Worm (Caenorhabditis elegans) whole organism, early embryonic: Measurements from ENCODE around the gene bckd-1A.

Experiments
- B0310.2 ChIP-seq: sonication (generic microtip); optimal IDR thresholded peaks from 2 replicates; lab custom pipeline; 2016; ENCODE audit warnings: mild to moderate bottlenecking, missing genetic modification characterization, missing compliant biosample characterization
- F13C5.2 ChIP-seq: sonication (generic microtip); optimal IDR thresholded peaks from 2 replicates; lab custom pipeline; 2017; ENCODE audit warnings: mild to moderate bottlenecking, missing genetic modification characterization, inconsistent platforms, missing compliant biosample characterization
- aly-1 ChIP-seq: sonication (generic microtip); optimal IDR thresholded peaks from 2 replicates; lab custom pipeline; 2016; ENCODE audit warnings: missing genetic modification characterization, missing compliant biosample characterization
- ama-1 ChIP-seq: fragments of 150-350 bp; optimal IDR thresholded peaks from 2 replicates; lab custom pipeline; 2014
- ceh-13 ChIP-seq: fragments of 200-800 bp; sonication (Bioruptor generic); optimal IDR thresholded peaks from 2 replicates; lab custom pipeline; 2018; ENCODE audit warnings: mild to moderate bottlenecking, missing genetic modification characterization, missing compliant biosample characterization
- ceh-36 ChIP-seq: sonication (generic microtip); optimal IDR thresholded peaks from 2 replicates; lab custom pipeline; 2016; ENCODE audit warnings: missing genetic modification characterization, inconsistent platforms, missing compliant biosample characterization
- ets-7 ChIP-seq: sonication (generic microtip); optimal IDR thresholded peaks from 2 replicates; lab custom pipeline; 2016; ENCODE audit warnings: missing genotype, missing genetic modification characterization, missing compliant biosample characterization
- flt-1 ChIP-seq: fragments of 200-800 bp; sonication (Bioruptor generic); IDR thresholded peaks from 2 replicates; pipeline ENCODE4 v1.3.6; 2022; ENCODE audit warnings: missing genetic modification characterization, missing compliant biosample characterization
- hmbx-1 ChIP-seq: sonication (generic microtip); optimal IDR thresholded peaks from 2 replicates; lab custom pipeline; 2016; ENCODE audit warnings: mild to moderate bottlenecking, missing genetic modification characterization, missing compliant biosample characterization
- hmg-4 ChIP-seq: fragments of 200-800 bp; sonication (Bioruptor generic); optimal IDR thresholded peaks from 2 replicates; lab custom pipeline; 2018; ENCODE audit warnings: mild to moderate bottlenecking, missing genetic modification characterization, missing compliant biosample characterization
- hnd-1 ChIP-seq: sonication (generic microtip); optimal IDR thresholded peaks from 2 replicates; lab custom pipeline; 2016; ENCODE audit warnings: missing genetic modification characterization, missing compliant biosample characterization
- pes-1 ChIP-seq: fragments of 200-800 bp; sonication (Bioruptor generic); IDR thresholded peaks from 2 replicates; pipeline ENCODE4 v1.3.6; 2022; ENCODE audit warnings: missing genetic modification reagents, missing genetic modification characterization, missing compliant biosample characterization
- scrt-1 ChIP-seq: fragments of 200-800 bp; sonication (Bioruptor generic); IDR thresholded peaks from 2 replicates; pipeline ENCODE4 v1.3.6; 2022; ENCODE audit warnings: missing genetic modification characterization, missing compliant biosample characterization
- sea-1 ChIP-seq: fragments of 200-800 bp; sonication (Bioruptor generic); conservative IDR thresholded peaks from 2 replicates; pipeline ENCODE4 v1.3.6; 2022; ENCODE audit warnings: missing genetic modification characterization, missing compliant biosample characterization
- tbx-11 ChIP-seq: fragments of 200-800 bp; sonication (Bioruptor generic); IDR thresholded peaks from 2 replicates; pipeline ENCODE4 v1.3.6; 2022; ENCODE audit warnings: missing genetic modification characterization, missing compliant biosample characterization
- tbx-37 ChIP-seq: fragments of 200-800 bp; sonication (Bioruptor generic); conservative IDR thresholded peaks from 2 replicates; pipeline ENCODE4 v1.3.6; 2022; ENCODE audit warnings: missing genetic modification reagents, missing genetic modification characterization, missing compliant biosample characterization
- tra-4 ChIP-seq: sonication (generic microtip); optimal IDR thresholded peaks from 2 replicates; lab custom pipeline; 2017; ENCODE audit warnings: missing genetic modification characterization, missing compliant biosample characterization

bckd-1A gene

DNA sequence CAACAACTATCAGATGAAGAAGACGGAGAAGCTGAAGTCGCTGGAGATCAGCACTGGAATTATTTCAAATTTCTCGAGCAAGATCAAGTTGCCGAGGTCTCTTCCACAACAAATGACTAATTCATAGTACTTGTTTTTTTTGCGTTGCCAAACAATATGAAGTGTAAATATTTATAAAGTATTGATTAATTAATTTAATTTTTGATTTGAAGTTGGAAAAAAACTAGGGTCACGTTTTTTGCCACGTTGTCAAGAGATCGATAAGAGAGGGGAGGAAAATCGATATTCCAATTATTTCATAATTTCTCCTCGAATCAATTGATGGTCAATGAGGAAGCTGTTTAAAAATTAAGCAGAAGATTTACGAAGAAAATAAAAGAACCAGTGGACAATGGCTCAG lies 32.9 kb upstream of the bckd-1A start, which contains the start of gene snf-7:
snf-7 (plus strand) TSS at position 301 of the 400 bp plus-strand sequence.
- TF ChIP-seq aly-1 (tag; lab: Kevin White, UChicago) (no peak), ama-1 (lab: Kevin White, UChicago) (no peak), hmg-4 (GFP tag; lab: Kevin White, UChicago) (no peak), hnd-1 (tag; lab: Kevin White, UChicago) (no peak), B0310.2 (tag; lab: Kevin White, UChicago) (no peak), sea-1 (GFP tag; lab: Robert Waterston, UW) (no peak), hmbx-1 (tag; lab: Kevin White, UChicago) (no peak)

DNA sequence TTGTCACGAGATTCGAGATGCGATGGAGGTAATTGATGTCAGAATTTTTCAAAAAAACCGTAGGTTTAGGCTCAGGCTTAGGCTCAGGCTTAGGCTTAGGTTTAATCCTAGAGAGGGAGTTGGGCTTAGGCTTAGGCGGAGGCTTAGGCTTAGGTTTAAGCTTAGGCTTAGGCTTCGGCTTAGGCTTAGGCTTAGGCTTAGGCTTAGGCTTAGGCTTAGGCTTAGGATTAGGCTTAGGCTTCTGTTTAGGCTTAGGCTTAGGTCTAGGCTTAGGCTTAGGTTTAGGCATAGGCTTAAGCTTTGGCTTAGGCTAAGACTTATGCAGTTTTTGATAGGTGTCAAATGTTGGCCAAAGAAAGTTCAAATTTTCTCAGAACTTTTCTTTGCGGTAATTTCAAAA lies 32.0 kb upstream of the bckd-1A start:
- TF ChIP-seq tbx-37 (GFP tag; lab: Robert Waterston, UW) (no peak), ceh-36 (tag; lab: Kevin White, UChicago) (peak; percentile 94), ets-7 (tag; lab: Kevin White, UChicago) (no peak), B0310.2 (tag; lab: Kevin White, UChicago) (no peak), sea-1 (GFP tag; lab: Robert Waterston, UW) (no peak), pes-1 (GFP tag; lab: Robert Waterston, UW) (no peak), scrt-1 (GFP tag; lab: Robert Waterston, UW) (no peak)

DNA sequence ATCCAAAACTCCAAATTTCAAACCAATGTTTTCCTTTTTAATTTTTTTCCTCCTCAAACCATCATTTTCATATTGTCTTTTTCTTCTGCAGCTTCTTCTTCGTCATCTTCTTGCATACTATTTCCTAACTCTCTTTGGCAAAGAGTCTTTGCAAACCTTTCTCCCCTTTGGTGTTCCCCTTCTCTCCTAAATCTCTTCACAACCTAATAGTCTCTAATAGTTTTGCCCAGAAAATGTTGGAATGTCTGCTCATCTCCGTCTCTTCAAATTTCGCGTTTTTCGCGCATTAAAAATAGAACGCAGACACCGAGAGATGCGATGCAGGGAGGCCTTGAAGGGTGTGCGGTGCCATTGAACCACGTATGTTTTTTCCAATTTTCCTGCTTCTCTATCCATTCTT lies 29.8 kb upstream of the bckd-1A start, which contains the start of gene ZK1010.10:
ZK1010.10 (plus strand) TSS at position 286 of the 400 bp plus-strand sequence.
- TF ChIP-seq pes-1 (GFP tag; lab: Robert Waterston, UW) (no peak), F13C5.2 (tag; lab: Kevin White, UChicago) (peak; percentile 42), hmg-4 (GFP tag; lab: Kevin White, UChicago) (peak; percentile 9)

DNA sequence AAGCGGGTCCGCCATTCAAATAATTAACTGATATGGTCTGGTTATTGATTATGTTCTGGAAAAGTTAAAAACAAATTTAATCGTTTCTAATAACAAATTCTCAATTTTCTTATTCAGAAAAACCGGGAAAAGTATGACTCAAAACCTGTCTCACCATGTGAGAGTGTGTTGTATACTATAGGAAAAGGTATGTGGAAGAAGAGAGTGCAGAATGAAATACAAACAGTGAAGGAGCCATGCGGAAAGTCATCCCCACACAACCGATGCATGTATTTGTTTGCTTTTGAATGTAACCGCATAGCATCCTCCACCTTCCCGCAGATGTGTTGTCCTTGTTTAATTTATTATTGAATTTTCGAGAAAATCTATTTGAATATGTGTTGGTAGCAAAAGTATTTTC lies 28.2 kb upstream of the bckd-1A start, which contains the start of gene ZK1010.8:
ZK1010.8 (minus strand) TSS at position 214 of the 400 bp plus-strand sequence.
- TF ChIP-seq pes-1 (GFP tag; lab: Robert Waterston, UW) (no peak), ceh-13 (GFP tag; lab: Kevin White, UChicago) (no peak), sea-1 (GFP tag; lab: Robert Waterston, UW) (no peak), F13C5.2 (tag; lab: Kevin White, UChicago) (no peak), B0310.2 (tag; lab: Kevin White, UChicago) (no peak), ets-7 (tag; lab: Kevin White, UChicago) (no peak), hmbx-1 (tag; lab: Kevin White, UChicago) (no peak), tbx-37 (GFP tag; lab: Robert Waterston, UW) (no peak), ama-1 (lab: Kevin White, UChicago) (no peak), flt-1 (GFP tag; lab: Robert Waterston, UW) (no peak), tra-4 (no peak), aly-1 (tag; lab: Kevin White, UChicago) (no peak)

DNA sequence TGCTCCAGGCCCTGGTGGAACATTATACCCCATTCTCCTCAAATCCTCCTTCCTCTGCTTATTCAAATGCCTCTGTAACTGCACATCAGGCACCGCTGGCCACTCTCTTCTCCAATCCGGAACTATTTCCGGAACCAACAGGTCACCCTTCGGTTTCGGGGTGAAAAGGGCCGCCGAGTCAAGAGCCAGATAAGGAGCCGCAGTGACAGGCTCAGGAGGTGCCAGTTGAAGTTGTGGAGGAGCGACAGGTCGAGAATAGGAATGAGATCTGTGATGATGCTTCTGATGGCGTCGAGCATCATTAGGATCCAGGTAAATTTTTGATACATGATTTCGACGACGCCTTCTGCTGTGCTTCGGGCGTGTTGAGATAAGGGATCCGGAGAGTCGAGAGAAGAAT lies 26.0 kb upstream of the bckd-1A start:
- TF ChIP-seq ceh-36 (tag; lab: Kevin White, UChicago) (no peak), aly-1 (tag; lab: Kevin White, UChicago) (no peak), scrt-1 (GFP tag; lab: Robert Waterston, UW) (no peak), B0310.2 (tag; lab: Kevin White, UChicago) (no peak), F13C5.2 (tag; lab: Kevin White, UChicago) (no peak), ceh-13 (GFP tag; lab: Kevin White, UChicago) (no peak), ets-7 (tag; lab: Kevin White, UChicago) (no peak)

DNA sequence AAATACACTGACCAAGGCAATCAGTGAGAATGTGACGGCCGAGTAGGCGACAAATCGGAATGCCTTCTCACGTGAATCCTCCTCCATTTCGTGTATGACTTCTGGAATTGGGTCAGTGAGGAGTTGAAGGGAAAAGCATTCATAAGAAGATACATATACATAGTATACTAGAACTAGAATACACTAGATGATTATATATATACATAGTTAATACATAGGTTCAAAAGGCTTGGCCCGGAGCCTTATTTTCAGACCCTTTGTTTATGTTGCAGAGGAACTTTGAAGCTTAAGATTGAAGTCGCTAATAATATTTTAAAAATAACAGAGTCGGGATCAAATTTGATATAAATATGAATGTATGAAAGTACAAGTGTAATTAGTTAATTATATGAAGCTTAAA lies 21.3 kb upstream of the bckd-1A start, which contains the start of gene col-97:
col-97 (minus strand) TSS at position 101 of the 400 bp plus-strand sequence.
- no peak for TF ChIP-seq aly-1 (tag; lab: Kevin White, UChicago)
- no peak for TF ChIP-seq ets-7 (tag; lab: Kevin White, UChicago)
- no peak for TF ChIP-seq B0310.2 (tag; lab: Kevin White, UChicago)
- TF ChIP-seq scrt-1 (GFP tag; lab: Robert Waterston, UW), result no peak

DNA sequence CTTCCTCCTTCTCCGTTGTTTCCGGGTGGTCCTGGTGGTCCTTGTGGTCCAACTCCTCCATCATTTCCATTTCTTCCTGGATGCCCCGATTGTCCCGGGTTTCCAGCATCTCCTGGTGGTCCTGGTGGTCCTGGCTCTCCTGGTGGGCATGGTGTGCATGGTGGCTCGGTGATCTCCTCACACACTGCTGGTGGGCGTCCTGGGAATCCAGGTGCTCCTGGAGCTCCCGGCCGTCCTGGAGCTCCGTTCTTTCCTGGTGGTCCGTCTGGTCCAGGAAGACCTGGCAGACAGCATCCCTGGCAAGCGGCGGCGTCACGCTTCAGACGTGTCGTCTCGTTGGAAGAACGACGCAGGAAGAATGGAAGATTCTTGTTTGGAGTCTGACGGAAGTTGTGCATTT lies 20.8 kb upstream of the bckd-1A start:
- TF ChIP-seq ceh-13 (GFP tag; lab: Kevin White, UChicago) (no peak), hnd-1 (tag; lab: Kevin White, UChicago) (no peak), B0310.2 (tag; lab: Kevin White, UChicago) (no peak)

DNA sequence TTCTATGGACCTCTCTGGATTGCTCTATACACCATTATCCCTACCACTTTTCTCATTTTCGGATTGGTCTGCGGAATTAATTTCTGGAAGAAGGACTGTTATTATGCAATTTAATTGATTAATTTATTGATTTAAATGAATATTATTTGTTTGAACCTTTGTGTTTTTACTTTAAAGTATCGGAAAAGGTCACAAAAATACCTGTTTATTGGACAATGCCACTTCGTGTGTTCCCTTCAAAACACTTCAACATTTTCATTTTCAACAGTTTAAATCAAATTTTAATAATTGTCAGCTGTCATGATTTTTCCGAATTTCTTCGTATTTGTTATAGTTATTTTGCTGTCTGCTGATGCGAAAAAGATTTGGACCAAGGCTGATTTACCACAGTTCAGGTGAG lies 18.7 kb upstream of the bckd-1A start, which contains the start of gene ZK1010.12:
ZK1010.12 (plus strand) TSS at position 301 of the 400 bp plus-strand sequence.
- TF ChIP-seq pes-1 (GFP tag; lab: Robert Waterston, UW), result no peak
- TF ChIP-seq ets-7 (tag; lab: Kevin White, UChicago), result no peak
- no peak for TF ChIP-seq B0310.2 (tag; lab: Kevin White, UChicago)
- TF ChIP-seq ceh-36 (tag; lab: Kevin White, UChicago), result no peak
- TF ChIP-seq tra-4, result no peak
- no peak for TF ChIP-seq aly-1 (tag; lab: Kevin White, UChicago)
- no peak for TF ChIP-seq tbx-37 (GFP tag; lab: Robert Waterston, UW)
- TF ChIP-seq sea-1 (GFP tag; lab: Robert Waterston, UW), result no peak
- TF ChIP-seq ceh-13 (GFP tag; lab: Kevin White, UChicago), result no peak
- no peak for TF ChIP-seq hmbx-1 (tag; lab: Kevin White, UChicago)
- TF ChIP-seq tbx-11, result no peak
- TF ChIP-seq flt-1 (GFP tag; lab: Robert Waterston, UW), result no peak
